Fruit fly (Drosophila melanogaster) whole organism, embryonic: ENCODE data around the gene nst.
A peak's percentile ranks its signal among the peaks of the same experiment; 100 is the strongest.

Experiments used
- Antp ChIP-seq: fragments of 200-800 bp; sonication (Bioruptor generic); optimal IDR thresholded peaks from 3 replicates; lab custom pipeline; 2016; ENCODE audit warnings: missing biosample characterization, missing genetic modification characterization
- BEAF-32 ChIP-seq: fragments of 200-800 bp; sonication (Bioruptor generic); optimal IDR thresholded peaks from 3 replicates; lab custom pipeline; 2017; ENCODE audit warnings: missing biosample characterization, missing genetic modification characterization, mild to moderate bottlenecking, moderate library complexity, missing genetic modification reagents
- Bteb2 ChIP-seq: fragments of 200-800 bp; sonication (Bioruptor generic); optimal IDR thresholded peaks from 2 replicates; lab custom pipeline; 2016; ENCODE audit warnings: missing biosample characterization, missing genetic modification characterization
- CG10267 ChIP-seq: fragments of 200-800 bp; sonication (Bioruptor generic); optimal IDR thresholded peaks from 2 replicates; lab custom pipeline; 2018; ENCODE audit warnings: missing biosample characterization, mild to moderate bottlenecking, missing genetic modification characterization, moderate library complexity
- CG11723 ChIP-seq: fragments of 200-800 bp; sonication (Bioruptor generic); optimal IDR thresholded peaks from 2 replicates; lab custom pipeline; 2017; ENCODE audit warnings: missing biosample characterization, mild to moderate bottlenecking, missing genetic modification characterization
- CG12391 ChIP-seq: fragments of 200-800 bp; sonication (Bioruptor generic); optimal IDR thresholded peaks from 3 replicates; lab custom pipeline; 2018; ENCODE audit warnings: missing biosample characterization, mild to moderate bottlenecking, missing genetic modification characterization, moderate library complexity
- CG18011 ChIP-seq: fragments of 200-800 bp; sonication (Bioruptor generic); optimal IDR thresholded peaks from 2 replicates; lab custom pipeline; 2017; ENCODE audit warnings: missing biosample characterization, missing genetic modification characterization, mild to moderate bottlenecking, moderate library complexity, missing genotype
- CG18476 ChIP-seq: fragments of 200-800 bp; sonication (Bioruptor generic); optimal IDR thresholded peaks from 2 replicates; lab custom pipeline; 2016; ENCODE audit warnings: missing biosample characterization, mild to moderate bottlenecking, missing genetic modification characterization
- CG2875 ChIP-seq: fragments of 200-800 bp; sonication (Bioruptor generic); optimal IDR thresholded peaks from 2 replicates; lab custom pipeline; 2017; ENCODE audit warnings: missing biosample characterization, mild to moderate bottlenecking, missing genetic modification characterization, missing genetic modification reagents
- CG30020 ChIP-seq: fragments of 200-800 bp; optimal IDR thresholded peaks from 2 replicates; lab custom pipeline; 2019; ENCODE audit warnings: missing biosample characterization, mild to moderate bottlenecking, missing genetic modification characterization, moderate library complexity
- CG31388 ChIP-seq: fragments of 200-800 bp; sonication (Bioruptor generic); optimal IDR thresholded peaks from 2 replicates; lab custom pipeline; 2016; ENCODE audit warnings: missing biosample characterization, missing genetic modification characterization
- CG3163 ChIP-seq: fragments of 200-800 bp; sonication (Bioruptor generic); optimal IDR thresholded peaks from 3 replicates; lab custom pipeline; 2016; ENCODE audit warnings: missing biosample characterization, missing genetic modification characterization
- CG3847 ChIP-seq: fragments of 200-800 bp; sonication (Bioruptor generic); IDR thresholded peaks from 2 replicates; pipeline ENCODE4 v1.3.6; 2022; ENCODE audit warnings: missing biosample characterization, missing genetic modification characterization
- CG4282 ChIP-seq: fragments of 200-800 bp; sonication (Bioruptor generic); optimal IDR thresholded peaks from 2 replicates; lab custom pipeline; 2016; ENCODE audit warnings: missing biosample characterization, missing genetic modification characterization
- CG4617 ChIP-seq: fragments of 200-800 bp; sonication (Bioruptor generic); optimal IDR thresholded peaks from 3 replicates; lab custom pipeline; 2016; ENCODE audit warnings: missing biosample characterization, missing genetic modification characterization, borderline replicate concordance
- CG5180 ChIP-seq: fragments of 200-800 bp; sonication (Bioruptor generic); optimal IDR thresholded peaks from 3 replicates; lab custom pipeline; 2017; ENCODE audit warnings: missing biosample characterization, missing genetic modification characterization, mild to moderate bottlenecking, moderate library complexity, missing genetic modification reagents
- CG7556 ChIP-seq: fragments of 200-800 bp; sonication (Bioruptor generic); optimal IDR thresholded peaks from 2 replicates; lab custom pipeline; 2017; ENCODE audit warnings: missing biosample characterization, mild to moderate bottlenecking, missing genetic modification characterization
- CG9215 ChIP-seq: fragments of 200-800 bp; sonication (Bioruptor generic); IDR thresholded peaks from 2 replicates; pipeline ENCODE4 v1.3.6; 2022; ENCODE audit warnings: missing biosample characterization, missing genetic modification characterization
- CG9932 ChIP-seq: fragments of 200-800 bp; sonication (Bioruptor generic); IDR thresholded peaks from 2 replicates; pipeline ENCODE4 v1.3.6; 2022; ENCODE audit warnings: missing biosample characterization, missing genetic modification characterization
- CTCF ChIP-seq: fragments of 200-800 bp; sonication (Bioruptor generic); optimal IDR thresholded peaks from 2 replicates; lab custom pipeline; 2017; ENCODE audit warnings: missing biosample characterization, mild to moderate bottlenecking, missing genetic modification characterization, moderate library complexity
- D19A ChIP-seq: fragments of 200-800 bp; optimal IDR thresholded peaks from 3 replicates; lab custom pipeline; 2019; ENCODE audit warnings: missing biosample characterization, mild to moderate bottlenecking, missing genetic modification characterization, moderate library complexity
- Dad ChIP-seq: fragments of 200-800 bp; sonication (Bioruptor generic); optimal IDR thresholded peaks from 3 replicates; lab custom pipeline; 2016; ENCODE audit warnings: missing biosample characterization, missing genetic modification characterization
- Elba2 ChIP-seq: fragments of 200-800 bp; sonication (Bioruptor generic); optimal IDR thresholded peaks from 3 replicates; lab custom pipeline; 2016; ENCODE audit warnings: missing biosample characterization, missing genetic modification characterization
- HmgD ChIP-seq: fragments of 200-800 bp; sonication (Bioruptor generic); optimal IDR thresholded peaks from 3 replicates; lab custom pipeline; 2016; ENCODE audit warnings: missing biosample characterization, missing genetic modification characterization
- Hmr ChIP-seq: fragments of 200-800 bp; sonication (Bioruptor generic); optimal IDR thresholded peaks from 3 replicates; lab custom pipeline; 2017; ENCODE audit warnings: mild to moderate bottlenecking, missing biosample characterization, missing genetic modification reagents, missing genetic modification characterization
- Mes4 ChIP-seq: fragments of 200-800 bp; sonication (Bioruptor generic); optimal IDR thresholded peaks from 2 replicates; lab custom pipeline; 2016; ENCODE audit warnings: missing biosample characterization, missing genetic modification characterization
- Ravus ChIP-seq: fragments of 200-800 bp; sonication (Bioruptor generic); IDR thresholded peaks from 2 replicates; pipeline ENCODE4 v1.3.6; 2022; ENCODE audit warnings: missing biosample characterization, missing genetic modification characterization
- Ssrp ChIP-seq: fragments of 200-800 bp; sonication (Bioruptor generic); optimal IDR thresholded peaks from 2 replicates; lab custom pipeline; 2018; ENCODE audit warnings: missing biosample characterization, mild to moderate bottlenecking, missing genetic modification characterization, moderate library complexity
- Stat92E ChIP-seq, 3 experiments: fragments of >200 bp in 2 of 3; fragments of 200-800 bp in 1 of 3; sonication (Bioruptor generic) in 1 of 3; optimal IDR thresholded peaks; 2 replicates each; lab custom pipeline; 2017 to 2019; ENCODE audit warnings: missing biosample characterization in 3 of 3, missing genetic modification characterization in 3 of 3, mild to moderate bottlenecking in 1 of 3, moderate library complexity in 1 of 3
- YL-1 ChIP-seq: fragments of 200-800 bp; sonication (Bioruptor generic); optimal IDR thresholded peaks from 3 replicates; lab custom pipeline; 2017; ENCODE audit warnings: missing biosample characterization, mild to moderate bottlenecking, missing genetic modification characterization
- ac ChIP-seq: fragments of 200-800 bp; sonication (Bioruptor generic); optimal IDR thresholded peaks from 3 replicates; lab custom pipeline; 2017; ENCODE audit warnings: missing biosample characterization, mild to moderate bottlenecking, missing genetic modification characterization
- dan ChIP-seq: fragments of 200-800 bp; sonication (Bioruptor generic); IDR thresholded peaks from 2 replicates; pipeline ENCODE4 v1.3.6; 2022; ENCODE audit warnings: missing biosample characterization, missing genetic modification characterization
- dysf ChIP-seq: fragments of 200-800 bp; sonication (Bioruptor generic); IDR thresholded peaks from 3 replicates; pipeline ENCODE4 v1.3.6; 2022; ENCODE audit warnings: missing biosample characterization, missing genetic modification characterization
- esg ChIP-seq: fragments of 200-800 bp; sonication (Bioruptor generic); conservative IDR thresholded peaks from 2 replicates; pipeline ENCODE4 v1.3.6; 2022; ENCODE audit warnings: missing biosample characterization, missing genetic modification characterization
- ewg ChIP-seq: fragments of 200-800 bp; sonication (Bioruptor generic); optimal IDR thresholded peaks from 3 replicates; lab custom pipeline; 2017; ENCODE audit warnings: mild to moderate bottlenecking, missing biosample characterization, missing genetic modification reagents, missing genetic modification characterization
- fru ChIP-seq: fragments of >200 bp; optimal IDR thresholded peaks from 2 replicates; lab custom pipeline; 2017
- gcm ChIP-seq: fragments of 200-800 bp; sonication (Bioruptor generic); optimal IDR thresholded peaks from 2 replicates; lab custom pipeline; 2019; ENCODE audit warnings: missing biosample characterization, mild to moderate bottlenecking, missing genetic modification characterization, moderate library complexity
- gro ChIP-seq: fragments of 200-800 bp; sonication (Bioruptor generic); optimal IDR thresholded peaks from 2 replicates; lab custom pipeline; 2016; ENCODE audit warnings: missing biosample characterization, missing genetic modification characterization
- lbe ChIP-seq: fragments of 200-800 bp; sonication (Bioruptor generic); optimal IDR thresholded peaks from 2 replicates; lab custom pipeline; 2016; ENCODE audit warnings: missing biosample characterization, mild to moderate bottlenecking, missing genetic modification characterization
- lov ChIP-seq, 2 experiments: fragments of 200-800 bp in 1 of 2; fragments of >200 bp in 1 of 2; sonication (Bioruptor generic) in 1 of 2; IDR thresholded peaks in 1 of 2; optimal IDR thresholded peaks in 1 of 2; 2 replicates in 1 of 2; 3 replicates in 1 of 2; pipeline versions ENCODE4 v1.3.6 to Lab custom; 2017 to 2022; ENCODE audit warnings: missing biosample characterization in 1 of 2, missing genetic modification characterization in 1 of 2
- sc ChIP-seq, 3 experiments: fragments of >200 bp in 2 of 3; fragments of 200-800 bp in 1 of 3; sonication (Bioruptor generic) in 1 of 3; optimal IDR thresholded peaks; 2 replicates in 2 of 3; 3 replicates in 1 of 3; lab custom pipeline; 2017; ENCODE audit warnings: mild to moderate bottlenecking in 1 of 3, missing biosample characterization in 1 of 3, missing genetic modification characterization in 1 of 3, missing genetic modification reagents in 1 of 3
- scrt ChIP-seq: fragments of 200-800 bp; sonication (Bioruptor generic); optimal IDR thresholded peaks from 2 replicates; lab custom pipeline; 2018; ENCODE audit warnings: missing biosample characterization, mild to moderate bottlenecking, missing genetic modification characterization, moderate library complexity
- sd ChIP-seq: fragments of 200-800 bp; sonication (Bioruptor generic); optimal IDR thresholded peaks from 3 replicates; lab custom pipeline; 2018; ENCODE audit warnings: missing biosample characterization, mild to moderate bottlenecking, missing genetic modification characterization, moderate library complexity
- tin ChIP-seq: fragments of 200-800 bp; sonication (Bioruptor generic); optimal IDR thresholded peaks from 3 replicates; lab custom pipeline; 2016; ENCODE audit warnings: missing biosample characterization, missing genetic modification characterization
- toy ChIP-seq: fragments of 200-800 bp; sonication (Bioruptor generic); IDR thresholded peaks from 2 replicates; pipeline ENCODE4 v1.3.6; 2022; ENCODE audit warnings: missing biosample characterization, missing genetic modification characterization
- vvl ChIP-seq: fragments of 200-800 bp; sonication (Bioruptor generic); IDR thresholded peaks from 2 replicates; pipeline ENCODE4 v1.3.6; 2022; ENCODE audit warnings: missing biosample characterization, missing genetic modification characterization

Gene nst

DNA sequence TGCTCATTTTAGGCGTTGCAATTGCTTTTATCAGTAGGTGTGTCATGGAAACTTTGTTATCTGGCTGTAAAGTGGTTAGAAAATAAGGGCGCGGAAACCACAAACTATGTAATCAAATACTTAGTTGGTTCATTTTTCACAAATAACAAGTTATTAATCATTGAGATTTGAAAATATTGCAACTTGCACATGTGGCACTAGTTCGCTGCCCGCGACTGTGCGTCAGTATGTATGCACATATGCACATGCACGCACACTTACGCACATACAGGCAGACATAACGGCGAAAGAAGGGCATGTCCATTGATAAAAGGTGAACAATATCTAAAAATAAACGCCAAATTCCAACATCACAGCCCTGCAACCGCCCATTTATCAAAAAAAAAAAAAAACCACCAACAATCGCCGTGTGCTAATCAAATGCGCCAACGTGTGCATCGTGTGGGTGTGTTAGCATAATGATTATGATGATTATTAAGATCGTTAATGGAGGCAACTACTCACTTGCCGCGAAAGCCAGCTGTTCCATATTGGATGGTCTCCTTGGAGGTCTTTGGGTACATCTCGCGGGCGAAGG is 452 bp downstream of the nst start (continued):
- peak; percentile 22 for TF ChIP-seq Bteb2 (GFP tag; lab: Kevin White, UChicago)
- TF ChIP-seq tin (GFP tag; lab: Kevin White, UChicago), result peak; percentile 50

DNA sequence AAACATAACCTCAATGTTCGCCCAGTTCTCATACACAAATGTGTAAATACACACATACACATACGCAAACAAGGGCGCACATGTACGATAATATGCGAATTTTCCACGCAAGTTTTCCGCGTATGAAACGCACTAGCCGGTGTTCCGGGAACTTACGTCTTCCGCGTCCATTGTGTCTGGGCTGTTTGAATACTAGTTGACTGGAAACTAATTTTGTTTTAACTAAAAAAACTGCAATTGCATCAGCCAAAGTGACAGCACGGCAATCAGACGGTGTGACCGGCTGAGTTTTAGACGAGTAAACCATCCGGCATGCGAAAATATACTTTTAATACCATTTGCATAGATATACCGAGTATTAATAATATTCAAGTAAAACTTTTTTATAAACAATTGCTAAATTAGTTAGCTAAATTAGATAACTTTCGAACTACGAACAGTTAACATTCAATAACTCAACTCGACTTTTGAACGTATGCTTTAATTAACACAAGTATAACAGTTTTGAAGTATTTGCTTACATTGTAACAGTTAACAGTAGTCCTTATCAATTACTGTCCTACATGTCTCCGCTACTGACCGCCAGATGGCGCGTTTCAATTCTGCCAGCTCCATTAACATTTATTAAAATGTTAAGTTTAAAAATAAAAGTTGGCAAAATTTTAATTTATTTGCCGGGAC is 3.4 kb downstream of the nst start, which contains the start of gene eIF2beta:
Gene eIF2beta (minus strand): TSS at position 299 of the 681 bp plus-strand sequence.
- TF ChIP-seq lov (optimal IDR thresholded peaks at IDR 0.05; lab: Kevin White, UChicago) (no peak), lov (GFP tag; IDR thresholded peaks at IDR 0.05; lab: Robert Waterston, UW) (no peak; the same call in 2 of the 3 replicates), YL-1 (GFP tag; lab: Kevin White, UChicago) (peak; percentile 97), CG31388 (GFP tag; lab: Kevin White, UChicago) (no peak), CG18011 (GFP tag; lab: Kevin White, UChicago) (no peak), CG5180 (GFP tag; lab: Kevin White, UChicago) (peak; percentile 8), CG7556 (GFP tag; lab: Kevin White, UChicago) (no peak), Hmr (peak; percentile 32), scrt (GFP tag; lab: Kevin White, UChicago) (peak; percentile 11), Mes4 (peak; percentile 39), Ssrp (tag; lab: Kevin White, UChicago) (no peak), CTCF (peak; percentile 95), CG18476 (peak; percentile 41), esg (GFP tag; lab: Robert Waterston, UW) (no peak), CG10267 (tag; lab: Kevin White, UChicago) (peak; percentile 51), gro (peak; percentile 12), CG2875 (GFP tag; lab: Kevin White, UChicago) (peak; percentile 4), toy (GFP tag; lab: Robert Waterston, UW) (no peak), dan (no peak), CG9932 (GFP tag; lab: Robert Waterston, UW) (no peak), CG30020 (tag; lab: Kevin White, UChicago) (peak; percentile 35), BEAF-32 (GFP tag; lab: Kevin White, UChicago) (peak; percentile 40), Ravus (GFP tag; lab: Robert Waterston, UW) (no peak), CG3847 (GFP tag; lab: Robert Waterston, UW) (no peak), Stat92E (GFP tag; optimal IDR thresholded peaks at IDR 0.05; lab: Kevin White, UChicago) (peak in 1 of 3 experiments; percentile 12), ac (peak; percentile 38), CG11723 (GFP tag; lab: Kevin White, UChicago) (peak; percentile 22), lbe (GFP tag; lab: Kevin White, UChicago) (peak; percentile 73), CG3163 (no peak), CG4282 (no peak), Dad (GFP tag; lab: Kevin White, UChicago) (no peak), D19A (peak; percentile 41), gcm (GFP tag; lab: Kevin White, UChicago) (peak; percentile 22), sc (optimal IDR thresholded peaks at IDR 0.05; lab: Kevin White, UChicago) (no peak), sc (GFP tag; optimal IDR thresholded peaks at IDR 0.05; lab: Kevin White, UChicago) (no peak), Elba2 (GFP tag; lab: Kevin White, UChicago) (no peak), CG12391 (tag; lab: Kevin White, UChicago) (peak; percentile 44), sd (tag; lab: Kevin White, UChicago) (peak; percentile 63), Antp (GFP tag; lab: Kevin White, UChicago) (no peak), CG9215 (GFP tag; lab: Robert Waterston, UW) (no peak), fru (lab: Kevin White, UChicago) (no peak), CG4617 (GFP tag; lab: Kevin White, UChicago) (peak; percentile 64), HmgD (no peak), dysf (GFP tag; lab: Robert Waterston, UW) (no peak; the same call in 2 of the 3 replicates), vvl (peak; percentile 47; the same call in 1 of the 2 replicates), ewg (GFP tag; lab: Kevin White, UChicago) (no peak)
